Fruit fly (Drosophila melanogaster) whole organism, embryonic: ENCODE data around the gene Grx5.

ENCODE experiments used
- Atf3 ChIP-seq: fragments of 200-800 bp; sonication (Bioruptor generic); optimal IDR thresholded peaks from 3 replicates; lab custom pipeline; 2016; ENCODE audit warnings: missing biosample characterization, missing genetic modification characterization
- Bgb ChIP-seq: fragments of 200-800 bp; sonication (Bioruptor generic); IDR thresholded peaks from 2 replicates; pipeline ENCODE4 v1.3.6; 2022; ENCODE audit warnings: missing biosample characterization, missing genetic modification characterization; ENCODE audit not compliant: partially characterized antibody
- Bteb2 ChIP-seq: fragments of 200-800 bp; sonication (Bioruptor generic); optimal IDR thresholded peaks from 2 replicates; lab custom pipeline; 2016; ENCODE audit warnings: missing biosample characterization, missing genetic modification characterization
- CG13775 ChIP-seq: fragments of 200-800 bp; sonication (Bioruptor generic); optimal IDR thresholded peaks from 3 replicates; lab custom pipeline; 2017; ENCODE audit warnings: missing biosample characterization, mild to moderate bottlenecking, missing genetic modification characterization
- CG14014 ChIP-seq: fragments of 200-800 bp; sonication (Bioruptor generic); IDR thresholded peaks from 2 replicates; pipeline ENCODE4 v1.3.6; 2022; ENCODE audit warnings: missing biosample characterization, missing genetic modification characterization
- CG14441 ChIP-seq: fragments of 200-800 bp; sonication (Bioruptor generic); IDR thresholded peaks from 2 replicates; pipeline ENCODE4 v1.3.6; 2022; ENCODE audit warnings: missing biosample characterization, missing genetic modification characterization
- CG15073 ChIP-seq: fragments of 200-800 bp; sonication (Bioruptor generic); optimal IDR thresholded peaks from 2 replicates; lab custom pipeline; 2016; ENCODE audit warnings: missing biosample characterization, missing genetic modification characterization
- CG1832 ChIP-seq: fragments of 200-800 bp; sonication (Bioruptor generic); optimal IDR thresholded peaks from 2 replicates; lab custom pipeline; 2017; ENCODE audit warnings: missing biosample characterization, mild to moderate bottlenecking, missing genetic modification characterization, inconsistent platforms
- CG18764 ChIP-seq: fragments of 200-800 bp; sonication (Bioruptor generic); optimal IDR thresholded peaks from 3 replicates; lab custom pipeline; 2016; ENCODE audit warnings: missing biosample characterization, missing genetic modification characterization
- CG2678 ChIP-seq: fragments of 200-800 bp; sonication (Bioruptor generic); optimal IDR thresholded peaks from 3 replicates; lab custom pipeline; 2019; ENCODE audit warnings: missing biosample characterization, mild to moderate bottlenecking, missing genetic modification characterization, moderate library complexity
- CG3281 ChIP-seq: fragments of 200-800 bp; sonication (Bioruptor generic); optimal IDR thresholded peaks from 3 replicates; lab custom pipeline; 2017; ENCODE audit warnings: missing biosample characterization, mild to moderate bottlenecking, missing genetic modification characterization
- CG3407 ChIP-seq: fragments of 200-800 bp; sonication (Bioruptor generic); optimal IDR thresholded peaks from 2 replicates; lab custom pipeline; 2018; ENCODE audit warnings: missing biosample characterization, mild to moderate bottlenecking, missing genetic modification characterization
- CG3838 ChIP-seq: fragments of 200-800 bp; sonication (Bioruptor generic); optimal IDR thresholded peaks from 3 replicates; lab custom pipeline; 2016; ENCODE audit warnings: missing biosample characterization, missing genetic modification characterization
- CG3847 ChIP-seq: fragments of 200-800 bp; sonication (Bioruptor generic); IDR thresholded peaks from 2 replicates; pipeline ENCODE4 v1.3.6; 2022; ENCODE audit warnings: missing biosample characterization, missing genetic modification characterization
- CG3995 ChIP-seq: fragments of 200-800 bp; sonication (Bioruptor generic); optimal IDR thresholded peaks from 3 replicates; lab custom pipeline; 2016; ENCODE audit warnings: missing biosample characterization, missing genetic modification characterization
- CG6175 ChIP-seq: fragments of 200-800 bp; sonication (Bioruptor generic); IDR thresholded peaks from 3 replicates; pipeline ENCODE4 v1.3.6; 2022; ENCODE audit warnings: missing biosample characterization, missing genetic modification characterization
- CG6689 ChIP-seq: fragments of 200-800 bp; sonication (Bioruptor generic); IDR thresholded peaks from 2 replicates; pipeline ENCODE4 v1.3.6; 2022; ENCODE audit warnings: missing biosample characterization, missing genetic modification characterization
- CG7271 ChIP-seq: fragments of 200-800 bp; sonication (Bioruptor generic); optimal IDR thresholded peaks from 2 replicates; lab custom pipeline; 2018; ENCODE audit warnings: missing biosample characterization, mild to moderate bottlenecking, missing genetic modification characterization, moderate library complexity
- CG7745 ChIP-seq: fragments of 200-800 bp; sonication (Bioruptor generic); optimal IDR thresholded peaks from 2 replicates; lab custom pipeline; 2018; ENCODE audit warnings: missing biosample characterization, mild to moderate bottlenecking, missing genetic modification characterization, moderate library complexity
- CG7987 ChIP-seq: fragments of 200-800 bp; sonication (Bioruptor generic); optimal IDR thresholded peaks from 2 replicates; lab custom pipeline; 2018; ENCODE audit warnings: missing biosample characterization, mild to moderate bottlenecking, missing genetic modification characterization, moderate library complexity
- CG8924 ChIP-seq: fragments of 200-800 bp; optimal IDR thresholded peaks from 3 replicates; lab custom pipeline; 2019; ENCODE audit warnings: missing biosample characterization, mild to moderate bottlenecking, missing genetic modification characterization, moderate library complexity
- CG9609 ChIP-seq: fragments of 200-800 bp; sonication (Bioruptor generic); optimal IDR thresholded peaks from 3 replicates; lab custom pipeline; 2016; ENCODE audit warnings: missing biosample characterization, missing genetic modification characterization
- CG9876 ChIP-seq: fragments of 200-800 bp; sonication (Bioruptor generic); optimal IDR thresholded peaks from 2 replicates; lab custom pipeline; 2016; ENCODE audit warnings: missing biosample characterization, missing genetic modification characterization
- HLH4C ChIP-seq: fragments of 200-800 bp; sonication (Bioruptor generic); IDR thresholded peaks from 3 replicates; pipeline ENCODE4 v1.3.6; 2022; ENCODE audit warnings: missing biosample characterization, missing genetic modification characterization; ENCODE audit not compliant: partially characterized antibody
- HLH54F ChIP-seq: fragments of 200-800 bp; sonication (Bioruptor generic); optimal IDR thresholded peaks from 3 replicates; lab custom pipeline; 2016; ENCODE audit warnings: missing biosample characterization, missing genetic modification characterization
- Hmr ChIP-seq: fragments of 200-800 bp; sonication (Bioruptor generic); optimal IDR thresholded peaks from 3 replicates; lab custom pipeline; 2017; ENCODE audit warnings: mild to moderate bottlenecking, missing biosample characterization, missing genetic modification reagents, missing genetic modification characterization
- Lhr ChIP-seq: fragments of 200-800 bp; sonication (Bioruptor generic); optimal IDR thresholded peaks from 3 replicates; lab custom pipeline; 2017; ENCODE audit warnings: mild to moderate bottlenecking, missing biosample characterization, missing genetic modification reagents, missing genetic modification characterization
- Max ChIP-seq: fragments of 200-800 bp; sonication (Bioruptor generic); optimal IDR thresholded peaks from 2 replicates; lab custom pipeline; 2016; ENCODE audit warnings: missing biosample characterization, mild to moderate bottlenecking, missing genetic modification characterization
- NC2α ChIP-seq: fragments of 200-800 bp; sonication (Bioruptor generic); optimal IDR thresholded peaks from 2 replicates; lab custom pipeline; 2016; ENCODE audit warnings: missing biosample characterization, missing genetic modification characterization
- Nf-YB ChIP-seq: fragments of 200-800 bp; sonication (Bioruptor generic); optimal IDR thresholded peaks from 3 replicates; lab custom pipeline; 2019; ENCODE audit warnings: missing biosample characterization, mild to moderate bottlenecking, missing genetic modification characterization, moderate library complexity
- Optix ChIP-seq: fragments of 200-800 bp; sonication (Bioruptor generic); IDR thresholded peaks from 3 replicates; pipeline ENCODE4 v1.3.6; 2022; ENCODE audit warnings: missing biosample characterization, missing genetic modification characterization
- Six4 ChIP-seq: fragments of 200-800 bp; sonication (Bioruptor generic); optimal IDR thresholded peaks from 2 replicates; lab custom pipeline; 2016; ENCODE audit warnings: missing biosample characterization, missing genetic modification characterization
- chn ChIP-seq: fragments of 200-800 bp; sonication (Bioruptor generic); optimal IDR thresholded peaks from 2 replicates; lab custom pipeline; 2016; ENCODE audit warnings: missing biosample characterization, missing genetic modification characterization
- da ChIP-seq: fragments of 200-800 bp; sonication (Bioruptor generic); optimal IDR thresholded peaks from 2 replicates; lab custom pipeline; 2016; ENCODE audit warnings: missing biosample characterization, missing genetic modification characterization
- gro ChIP-seq: fragments of 200-800 bp; sonication (Bioruptor generic); optimal IDR thresholded peaks from 2 replicates; lab custom pipeline; 2016; ENCODE audit warnings: missing biosample characterization, missing genetic modification characterization
- ham ChIP-seq: fragments of 200-800 bp; sonication (Bioruptor generic); IDR thresholded peaks from 2 replicates; pipeline ENCODE4 v1.3.6; 2022; ENCODE audit warnings: missing biosample characterization, missing genetic modification characterization
- hbn ChIP-seq: fragments of 200-800 bp; sonication (Bioruptor generic); IDR thresholded peaks from 2 replicates; pipeline ENCODE4 v1.3.6; 2022; ENCODE audit warnings: missing biosample characterization, missing genetic modification characterization; ENCODE audit not compliant: partially characterized antibody
- ind ChIP-seq: fragments of 200-800 bp; sonication (Bioruptor generic); optimal IDR thresholded peaks from 3 replicates; lab custom pipeline; 2016; ENCODE audit warnings: missing biosample characterization, missing genetic modification characterization
- kay ChIP-seq: fragments of 200-800 bp; sonication (Bioruptor generic); optimal IDR thresholded peaks from 2 replicates; lab custom pipeline; 2016; ENCODE audit warnings: missing biosample characterization, missing genetic modification characterization
- lov ChIP-seq, 2 experiments: fragments of 200-800 bp in 1 of 2; fragments of >200 bp in 1 of 2; sonication (Bioruptor generic) in 1 of 2; IDR thresholded peaks in 1 of 2; optimal IDR thresholded peaks in 1 of 2; 2 replicates in 1 of 2; 3 replicates in 1 of 2; pipeline versions ENCODE4 v1.3.6 to Lab custom; 2017 to 2022; ENCODE audit warnings: missing biosample characterization in 1 of 2, missing genetic modification characterization in 1 of 2
- onecut ChIP-seq: fragments of 200-800 bp; sonication (Bioruptor generic); IDR thresholded peaks from 2 replicates; pipeline ENCODE4 v1.3.6; 2022; ENCODE audit warnings: missing biosample characterization, missing genetic modification characterization
- pb ChIP-seq: fragments of 200-800 bp; sonication (Bioruptor generic); optimal IDR thresholded peaks from 3 replicates; lab custom pipeline; 2016; ENCODE audit warnings: missing biosample characterization, missing genetic modification characterization
- pfk ChIP-seq: fragments of 200-800 bp; sonication (Bioruptor generic); optimal IDR thresholded peaks from 2 replicates; lab custom pipeline; 2018; ENCODE audit warnings: missing biosample characterization, mild to moderate bottlenecking, missing genetic modification characterization, moderate library complexity
- psq ChIP-seq: fragments of 200-800 bp; sonication (Bioruptor generic); optimal IDR thresholded peaks from 2 replicates; lab custom pipeline; 2017; ENCODE audit warnings: missing biosample characterization, missing genetic modification characterization
- pzg ChIP-seq: fragments of 200-800 bp; sonication (Bioruptor generic); optimal IDR thresholded peaks from 3 replicates; lab custom pipeline; 2018; ENCODE audit warnings: missing biosample characterization, mild to moderate bottlenecking, missing genetic modification characterization, moderate library complexity
- schlank ChIP-seq: fragments of 200-800 bp; sonication (Bioruptor generic); optimal IDR thresholded peaks from 2 replicates; lab custom pipeline; 2018; ENCODE audit warnings: missing biosample characterization, mild to moderate bottlenecking, missing genetic modification characterization
- seq ChIP-seq: fragments of 200-800 bp; sonication (Bioruptor generic); IDR thresholded peaks from 2 replicates; pipeline ENCODE4 v1.3.6; 2022; ENCODE audit warnings: missing biosample characterization, missing genetic modification characterization
- sisA ChIP-seq: fragments of 200-800 bp; sonication (Bioruptor generic); IDR thresholded peaks from 2 replicates; pipeline ENCODE4 v1.3.6; 2022; ENCODE audit warnings: missing biosample characterization, missing genetic modification characterization
- tup ChIP-seq: fragments of 200-800 bp; sonication (Bioruptor generic); optimal IDR thresholded peaks from 2 replicates; lab custom pipeline; 2016; ENCODE audit warnings: missing biosample characterization, mild to moderate bottlenecking, missing genetic modification characterization, moderate library complexity
- zen ChIP-seq: fragments of 200-800 bp; sonication (Bioruptor generic); optimal IDR thresholded peaks from 3 replicates; lab custom pipeline; 2018; ENCODE audit warnings: missing biosample characterization, mild to moderate bottlenecking, missing genetic modification characterization, moderate library complexity

Grx5 gene

dm6 chrX:14832562-14833303 lies 5.3 kb downstream of the Grx5 start, which contains the start of gene CG14411 (continued):
- TF ChIP-seq CG8924 (tag; lab: Kevin White, UChicago) (peak; percentile 31), seq (no peak), HLH4C (GFP tag; lab: Robert Waterston, UW) (no peak), CG15073 (no peak), psq (no peak), hbn (GFP tag; lab: Robert Waterston, UW) (no peak), Six4 (no peak), CG7271 (tag; lab: Kevin White, UChicago) (no peak), Nf-YB (GFP tag; lab: Kevin White, UChicago) (no peak), Lhr (GFP tag; lab: Kevin White, UChicago) (peak; percentile 36), Bteb2 (GFP tag; lab: Kevin White, UChicago) (no peak), tup (GFP tag; lab: Kevin White, UChicago) (no peak), CG9609 (GFP tag; lab: Kevin White, UChicago) (no peak), Optix (GFP tag; lab: Robert Waterston, UW) (no peak), Hmr (no peak), CG1832 (GFP tag; lab: Kevin White, UChicago) (no peak), HLH54F (GFP tag; lab: Kevin White, UChicago) (no peak), Atf3 (no peak), CG3281 (GFP tag; lab: Kevin White, UChicago) (no peak), onecut (GFP tag; lab: Robert Waterston, UW) (no peak), CG7987 (GFP tag; lab: Kevin White, UChicago) (no peak), CG9876 (no peak), CG2678 (tag; lab: Kevin White, UChicago) (no peak), pb (no peak), chn (no peak), CG7745 (tag; lab: Kevin White, UChicago) (no peak), CG3838 (GFP tag; lab: Kevin White, UChicago) (no peak), pfk (GFP tag; lab: Kevin White, UChicago) (peak; percentile 91), schlank (no peak), ham (GFP tag; lab: Robert Waterston, UW) (no peak), gro (GFP tag; lab: Kevin White, UChicago) (no peak), pzg (GFP tag; lab: Kevin White, UChicago) (peak; percentile 79), CG3407 (GFP tag; lab: Kevin White, UChicago) (no peak), da (GFP tag; lab: Kevin White, UChicago) (no peak), NC2α (GFP tag; lab: Kevin White, UChicago) (no peak), Max (no peak), Bgb (GFP tag; lab: Robert Waterston, UW) (peak; percentile 29; the same call in 1 of the 2 replicates), CG3847 (peak; percentile 35), CG14441 (no peak), CG6175 (GFP tag; lab: Robert Waterston, UW) (no peak), sisA (GFP tag; lab: Robert Waterston, UW) (no peak), CG6689 (GFP tag; lab: Robert Waterston, UW) (no peak), ind (GFP tag; lab: Kevin White, UChicago) (no peak), CG3995 (GFP tag; lab: Kevin White, UChicago) (peak; percentile 2), lov (optimal IDR thresholded peaks at IDR 0.05; lab: Kevin White, UChicago) (no peak), lov (GFP tag; IDR thresholded peaks at IDR 0.05; lab: Robert Waterston, UW) (no peak), CG13775 (no peak), CG18764 (GFP tag; lab: Kevin White, UChicago) (no peak), kay (GFP tag; lab: Kevin White, UChicago) (no peak), zen (tag; lab: Kevin White, UChicago) (peak; percentile 16), CG14014 (no peak)
